Worm (Caenorhabditis elegans): ENCODE data around the gene trd-1.

The trd-1 gene

ce11 chrIII:7376143-7376802, 9.8 kb upstream of the trd-1 start (continued):
- TF ChIP-seq F49E8.2 (tag; optimal IDR thresholded peaks at IDR 0.05; ENCODE audit: borderline replicate concordance) = no peak
- no peak for TF ChIP-seq zip-2 (tag; optimal IDR thresholded peaks at IDR 0.05)
- peak; percentile 86 for TF ChIP-seq nhr-11 (tag; optimal IDR thresholded peaks at IDR 0.05)
- TF ChIP-seq unc-39 (tag; optimal IDR thresholded peaks at IDR 0.05) = no peak
- peak; percentile 92 for TF ChIP-seq hlh-11 (tag; optimal IDR thresholded peaks at IDR 0.05)
- TF ChIP-seq spr-3 (GFP tag; optimal IDR thresholded peaks at IDR 0.05) = peak; percentile 46
- TF ChIP-seq nhr-111 (GFP tag; optimal IDR thresholded peaks at IDR 0.05) = no peak
- no peak for TF ChIP-seq ceh-20 (GFP tag; IDR thresholded peaks at IDR 0.05)
- no peak for TF ChIP-seq F37D6.2 (tag; optimal IDR thresholded peaks at IDR 0.05)
- TF ChIP-seq hmg-1.1 (GFP tag; IDR thresholded peaks at IDR 0.05) = peak; percentile 35; the same call in 1 of the 2 replicates
- no peak for TF ChIP-seq ceh-28 (tag; optimal IDR thresholded peaks at IDR 0.05)
- TF ChIP-seq mep-1 (tag; optimal IDR thresholded peaks at IDR 0.05) = peak; percentile 79
- peak; percentile 35 for TF ChIP-seq gei-8 (GFP tag; optimal IDR thresholded peaks at IDR 0.05)
- no peak for TF ChIP-seq zag-1 (tag; optimal IDR thresholded peaks at IDR 0.05)
- no peak for TF ChIP-seq tra-1 (GFP tag; IDR thresholded peaks at IDR 0.05)
- TF ChIP-seq nhr-48 (tag; optimal IDR thresholded peaks at IDR 0.05) = peak; percentile 89
- peak; percentile 17 for TF ChIP-seq pqm-1 (tag; optimal IDR thresholded peaks at IDR 0.05)
- peak; percentile 93 to 98 for TF ChIP-seq mdl-1 (tag; optimal IDR thresholded peaks at IDR 0.05)
- no peak for TF ChIP-seq ces-1 (GFP tag; optimal IDR thresholded peaks at IDR 0.05)
- TF ChIP-seq snpc-4 (tag; optimal IDR thresholded peaks at IDR 0.05) = no peak
- TF ChIP-seq daf-19 (GFP tag; conservative IDR thresholded peaks at IDR 0.05) = no peak

- TF ChIP-seq sdz-12 (GFP tag; optimal IDR thresholded peaks at IDR 0.05) = no peak
- TF ChIP-seq unc-62 (GFP tag; optimal IDR thresholded peaks at IDR 0.05 in 1 of 2) = peak in 1 of 2 experiments; percentile 91
- TF ChIP-seq unc-62 (tag; optimal IDR thresholded peaks at IDR 0.05) = no peak
- no peak for TF ChIP-seq T20F7.1 (GFP tag; optimal IDR thresholded peaks at IDR 0.05)
- no peak for TF ChIP-seq ama-1 (optimal IDR thresholded peaks at IDR 0.05)
- TF ChIP-seq aly-2 (tag; optimal IDR thresholded peaks at IDR 0.05) = no peak
Measured at ce11 chrIII:7378522-7378921, 7.5 kb upstream of the trd-1 start.

ce11 chrIII:7378945-7379344, 7.1 kb upstream of the trd-1 start, which contains the start of gene T20B12.7:
TSS of gene T20B12.7 (minus strand) at chrIII:7379045.
- TF ChIP-seq lin-38 (GFP tag; IDR thresholded peaks at IDR 0.05) (no peak), dpl-1 (GFP tag; optimal IDR thresholded peaks at IDR 0.05) (no peak), nhr-77 (tag; optimal IDR thresholded peaks at IDR 0.05) (no peak), nhr-102 (tag; optimal IDR thresholded peaks at IDR 0.05) (no peak), pha-4 (GFP tag; IDR thresholded peaks at IDR 0.05) (no peak), pha-4 (tag; optimal IDR thresholded peaks at IDR 0.05) (no peak), F49E8.2 (tag; optimal IDR thresholded peaks at IDR 0.05; ENCODE audit: borderline replicate concordance) (no peak), lsy-2 (tag; optimal IDR thresholded peaks at IDR 0.05) (no peak), T20F7.1 (GFP tag; optimal IDR thresholded peaks at IDR 0.05) (no peak), dve-1 (tag; optimal IDR thresholded peaks at IDR 0.05; ENCODE audit: insufficient read depth) (no peak), egl-27 (tag; optimal IDR thresholded peaks at IDR 0.05) (no peak), saeg-2 (GFP tag; IDR thresholded peaks at IDR 0.05) (no peak), Y5F2A.4 (GFP tag; optimal IDR thresholded peaks at IDR 0.05) (no peak), ztf-7 (tag; optimal IDR thresholded peaks at IDR 0.05) (no peak), set-16 (GFP tag; IDR thresholded peaks at IDR 0.05) (no peak), rbr-2 (tag; optimal IDR thresholded peaks at IDR 0.05) (no peak)

All from whole organism, L4 larva.